Fruit fly (Drosophila melanogaster) Kc167 (cell line): ENCODE data around the gene Ilk.

ENCODE experiments used
- Myc ChIP-seq: fragments of >200 bp; optimal IDR thresholded peaks from 2 replicates; lab custom pipeline; 2017; ENCODE audit warnings: missing external identifiers
- Sin3A ChIP-seq: fragments of >200 bp; optimal IDR thresholded peaks from 2 replicates; lab custom pipeline; 2018; ENCODE audit warnings: missing external identifiers
- h ChIP-seq: fragments of >200 bp; optimal IDR thresholded peaks from 3 replicates; lab custom pipeline; 2018; ENCODE audit warnings: missing external identifiers
- insv ChIP-seq: fragments of >200 bp; optimal IDR thresholded peaks from 3 replicates; lab custom pipeline; 2018; ENCODE audit warnings: missing external identifiers
- psq ChIP-seq: fragments of >200 bp; optimal IDR thresholded peaks from 2 replicates; lab custom pipeline; 2017; ENCODE audit warnings: missing external identifiers
- ttk ChIP-seq: sonication (Bioruptor generic); optimal IDR thresholded peaks from 2 replicates; lab custom pipeline; 2017; ENCODE audit warnings: missing external identifiers

The Ilk gene

DNA sequence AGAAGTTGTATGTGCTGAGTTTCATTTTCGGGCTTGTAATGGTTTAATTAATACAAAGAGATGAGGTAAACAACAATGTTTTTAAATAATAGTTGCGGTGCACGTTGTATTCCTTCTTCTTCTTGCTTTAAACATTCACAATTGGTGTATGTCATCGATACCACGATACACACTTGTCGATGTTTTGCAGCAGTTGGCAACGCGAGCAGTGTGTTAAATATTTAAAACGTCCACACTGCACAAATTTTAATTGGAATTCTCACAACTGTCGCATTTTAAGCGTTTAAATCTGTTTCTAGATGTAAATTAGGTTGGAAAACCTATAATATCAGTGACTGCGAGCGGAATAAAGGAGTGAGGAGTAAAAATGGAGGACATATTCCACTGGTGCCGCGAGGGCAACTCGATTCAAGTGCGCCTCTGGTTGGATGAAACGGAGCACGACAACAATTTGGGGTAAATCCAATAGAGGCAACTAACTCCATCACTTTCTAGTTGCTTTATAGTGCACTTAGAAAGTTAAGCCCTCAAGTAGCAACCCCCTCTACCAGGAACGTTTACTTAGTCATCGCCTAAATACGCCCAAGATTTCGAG lies at the start of gene Ilk, which contains the start of gene Trmt112:
Gene Ilk (plus strand): TSS at position 205 of the 595 bp plus-strand sequence.
Gene Trmt112 (minus strand): TSS at position 143 of the 595 bp plus-strand sequence.
- TF ChIP-seq insv (lab: Kevin White, UChicago) (no peak), Sin3A (lab: Kevin White, UChicago) (no peak)

DNA sequence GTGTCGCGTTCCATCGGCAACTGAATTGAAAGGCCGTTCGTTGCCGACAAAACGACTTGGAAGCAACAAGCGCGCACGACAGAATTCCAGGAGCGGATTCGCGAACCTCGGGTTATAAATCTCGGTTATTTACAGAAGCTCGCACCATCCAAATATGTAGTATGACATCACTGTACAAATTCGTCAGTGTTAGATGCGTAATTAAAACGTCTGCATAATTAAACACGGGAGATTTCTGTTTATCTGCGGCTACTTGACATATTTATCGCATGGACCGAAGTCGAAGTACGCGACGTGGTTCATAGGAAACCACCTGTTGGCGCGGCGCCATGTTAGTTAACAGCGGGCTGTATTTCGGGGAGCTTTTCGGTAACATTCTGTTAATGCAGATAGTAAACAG lies 44.8 kb upstream of the Ilk start, which contains the start of gene Ac78C:
Gene Ac78C (minus strand): TSS at position 26 of the 400 bp plus-strand sequence.
- TF ChIP-seq ttk (lab: Kevin White, UChicago) (no peak), Myc (lab: Kevin White, UChicago) (no peak), insv (lab: Kevin White, UChicago) (no peak), Sin3A (lab: Kevin White, UChicago) (no peak)

DNA sequence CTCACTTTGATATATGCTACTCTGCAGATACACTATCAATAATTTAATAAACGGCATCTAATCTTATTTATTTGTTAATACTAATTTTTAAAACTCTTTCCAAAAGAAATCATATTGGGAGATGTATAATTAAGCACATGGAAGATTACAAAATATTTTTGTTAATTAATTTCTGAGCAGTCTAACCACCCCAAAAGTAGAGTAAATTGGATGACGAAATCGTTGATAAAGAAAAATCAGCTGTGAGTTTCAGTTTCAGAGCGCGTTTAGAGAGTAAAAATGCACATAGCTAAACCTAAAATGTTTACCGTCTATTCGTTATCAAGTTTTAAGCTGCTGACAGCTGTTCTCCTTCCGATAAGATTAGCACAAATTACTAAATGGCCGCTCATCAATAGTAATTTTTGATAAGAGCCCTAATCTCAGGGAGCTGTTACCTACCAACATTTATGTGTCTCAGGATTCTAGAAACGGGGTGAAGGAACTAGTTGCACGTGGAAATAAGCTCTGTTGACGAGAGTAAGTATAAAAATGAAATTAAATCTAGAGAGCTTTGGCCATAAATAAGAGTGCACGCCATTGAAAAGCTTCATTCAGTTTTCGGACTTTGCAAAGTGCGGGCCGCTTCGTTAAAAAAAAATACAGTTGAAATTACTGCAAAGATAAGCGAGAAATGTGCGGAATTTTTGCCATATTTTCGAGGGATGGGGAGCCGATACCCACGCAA lies 44.0 kb upstream of the Ilk start, which contains the start of the genes chb and AsnS:
Gene chb (plus strand): TSS at position 327 of the 727 bp plus-strand sequence.
Gene AsnS (plus strand): TSS at position 592 of the 727 bp plus-strand sequence.
- TF ChIP-seq h (lab: Kevin White, UChicago) (no peak), insv (lab: Kevin White, UChicago) (no peak), psq (no peak), Myc (lab: Kevin White, UChicago) (no peak), ttk (lab: Kevin White, UChicago) (no peak), Sin3A (lab: Kevin White, UChicago) (no peak)

DNA sequence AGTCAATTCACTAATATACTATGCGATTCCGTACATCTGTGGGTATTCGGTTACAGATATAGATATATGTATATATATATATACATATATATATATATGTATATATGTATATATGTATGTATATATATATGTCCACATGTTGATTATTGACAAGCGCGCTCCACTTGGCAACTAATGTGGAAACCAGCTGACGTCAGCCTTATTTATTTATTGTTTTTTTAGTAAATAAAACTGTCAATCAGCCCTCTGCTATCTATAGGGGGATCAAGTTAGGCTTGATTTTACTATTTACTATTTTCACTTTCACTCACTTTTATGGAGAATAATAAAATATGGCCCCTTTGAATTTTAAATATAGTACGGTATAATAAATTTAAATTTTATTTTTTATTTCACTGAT lies 41.7 kb upstream of the Ilk start:
- TF ChIP-seq ttk (lab: Kevin White, UChicago): no peak
- no peak for TF ChIP-seq psq
- no peak for TF ChIP-seq h (lab: Kevin White, UChicago)
- no peak for TF ChIP-seq insv (lab: Kevin White, UChicago)
- no peak for TF ChIP-seq Sin3A (lab: Kevin White, UChicago)
- no peak for TF ChIP-seq Myc (lab: Kevin White, UChicago)

DNA sequence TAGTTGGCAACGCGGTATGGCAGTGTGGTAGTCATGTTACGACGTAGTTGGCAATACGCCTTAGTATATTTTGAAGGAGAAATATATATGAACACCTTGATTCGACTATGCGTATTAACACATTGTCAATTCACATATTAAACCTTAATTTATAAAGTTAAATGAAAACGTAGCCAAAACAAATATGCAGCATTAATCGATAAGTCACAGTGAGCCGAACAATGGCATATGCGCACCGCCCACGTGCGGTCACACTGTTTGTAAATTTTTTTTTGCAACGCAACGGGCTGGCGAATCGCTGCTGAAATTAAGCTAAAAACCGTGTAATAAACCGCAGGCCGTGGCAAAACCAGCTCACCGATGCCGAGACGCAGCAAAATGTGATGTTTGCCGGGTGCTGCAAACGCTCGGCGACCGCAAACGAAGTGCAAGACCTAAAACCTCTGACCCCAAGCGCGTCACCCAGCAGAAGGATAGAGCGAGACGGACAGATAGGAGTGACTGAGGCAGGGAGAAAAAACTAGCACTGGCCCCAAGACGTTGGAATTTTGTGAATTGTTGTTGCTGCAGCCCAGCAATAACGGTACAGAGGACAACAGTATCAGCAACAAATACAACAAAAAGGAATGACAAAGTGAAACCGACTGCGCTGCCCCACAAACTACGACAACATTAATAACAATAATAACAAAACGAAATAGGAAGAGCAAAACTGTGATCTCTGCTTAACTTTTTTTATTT lies 41.0 kb upstream of the Ilk start:
- TF ChIP-seq h (lab: Kevin White, UChicago) (no peak), insv (lab: Kevin White, UChicago) (no peak), Sin3A (lab: Kevin White, UChicago) (no peak), ttk (lab: Kevin White, UChicago) (no peak), Myc (lab: Kevin White, UChicago) (no peak), psq (no peak)

DNA sequence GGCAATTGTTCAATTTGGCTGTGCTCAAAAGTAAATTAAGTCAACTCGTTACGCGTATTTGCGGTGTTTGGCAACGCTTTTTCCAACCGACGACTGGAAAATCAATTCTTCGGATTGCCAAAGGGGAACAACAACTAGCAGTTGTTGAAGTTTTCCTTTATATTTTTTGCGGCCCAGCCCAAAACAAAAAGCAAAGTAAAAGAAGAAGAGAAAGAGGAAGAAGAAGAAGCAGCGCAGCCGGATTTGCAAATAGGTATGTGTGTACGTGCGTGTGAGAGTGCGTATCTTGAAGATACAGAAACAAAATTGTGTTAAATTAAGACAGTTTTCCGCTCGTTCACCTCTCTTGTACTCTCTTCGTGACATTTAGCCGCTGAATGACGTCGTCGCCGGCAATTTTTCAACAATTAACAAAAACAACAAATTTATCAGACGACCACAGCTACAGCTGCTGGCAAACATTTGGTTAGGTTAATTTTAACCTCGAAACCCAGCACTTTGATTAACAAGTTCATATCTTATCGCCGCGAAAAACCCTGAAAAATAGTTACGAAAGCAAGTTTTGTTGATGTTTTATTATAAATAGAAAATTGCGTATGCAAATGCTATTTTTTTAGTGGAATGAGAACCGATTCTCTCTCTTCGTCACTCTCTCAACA lies 40.3 kb upstream of the Ilk start:
- TF ChIP-seq h (lab: Kevin White, UChicago) (no peak), ttk (lab: Kevin White, UChicago) (no peak), Sin3A (lab: Kevin White, UChicago) (no peak), insv (lab: Kevin White, UChicago) (no peak), Myc (lab: Kevin White, UChicago) (no peak), psq (no peak)

DNA sequence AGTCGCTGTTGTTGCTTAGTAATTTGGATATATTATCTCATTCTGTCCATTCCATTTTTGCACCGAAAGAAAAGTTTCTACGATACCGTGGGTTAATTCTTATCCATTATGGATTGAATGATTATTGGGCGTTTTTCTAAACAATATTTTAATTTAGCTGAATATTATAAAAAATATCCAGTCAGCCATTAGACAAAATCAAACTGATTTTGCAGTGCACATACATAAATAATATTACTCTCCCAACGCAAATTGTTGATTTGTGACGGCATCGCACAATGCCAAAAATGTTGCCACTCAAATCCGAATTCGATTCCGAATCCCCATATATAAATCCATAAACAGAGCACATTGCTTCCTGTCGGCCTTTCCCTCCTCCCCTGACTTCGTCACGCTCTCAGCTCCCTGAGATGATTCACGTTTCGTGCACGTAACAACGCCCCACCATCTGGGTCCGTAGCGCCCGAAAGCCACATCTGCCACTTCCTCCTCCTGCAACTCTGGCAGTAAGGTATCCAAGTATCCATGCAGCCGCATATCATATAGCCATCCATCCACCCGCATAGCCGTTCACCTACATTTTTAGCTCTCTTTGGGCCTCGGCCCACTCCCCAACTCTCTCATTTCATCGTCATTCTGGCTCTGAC lies 39.6 kb upstream of the Ilk start:
- no peak for TF ChIP-seq Sin3A (lab: Kevin White, UChicago)
- no peak for TF ChIP-seq ttk (lab: Kevin White, UChicago)
- no peak for TF ChIP-seq h (lab: Kevin White, UChicago)
- no peak for TF ChIP-seq insv (lab: Kevin White, UChicago)
- no peak for TF ChIP-seq psq
- no peak for TF ChIP-seq Myc (lab: Kevin White, UChicago)

DNA sequence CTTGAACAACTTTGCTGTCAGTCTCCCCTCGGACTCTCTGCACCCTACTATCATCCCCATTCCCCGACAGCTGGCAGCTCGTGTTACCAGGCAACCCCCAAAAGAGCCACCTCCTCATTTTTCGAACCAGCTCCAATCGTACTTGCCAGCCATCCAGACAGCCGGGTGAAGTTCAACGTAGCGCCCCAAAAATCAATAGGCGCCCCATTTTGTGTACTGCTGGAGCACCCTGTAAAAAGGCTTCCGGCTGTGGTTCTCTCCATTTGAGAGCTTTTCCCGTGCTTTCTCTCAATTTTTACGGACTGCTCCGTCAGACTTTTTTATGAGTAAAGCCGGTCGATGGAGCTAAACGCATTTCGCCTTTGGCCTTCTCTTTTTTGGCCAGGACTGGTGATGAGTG lies 31.1 kb upstream of the Ilk start:
- no peak for TF ChIP-seq Myc (lab: Kevin White, UChicago)
- TF ChIP-seq Sin3A (lab: Kevin White, UChicago): no peak
- TF ChIP-seq psq: no peak
- no peak for TF ChIP-seq h (lab: Kevin White, UChicago)
- TF ChIP-seq insv (lab: Kevin White, UChicago): no peak
- no peak for TF ChIP-seq ttk (lab: Kevin White, UChicago)

DNA sequence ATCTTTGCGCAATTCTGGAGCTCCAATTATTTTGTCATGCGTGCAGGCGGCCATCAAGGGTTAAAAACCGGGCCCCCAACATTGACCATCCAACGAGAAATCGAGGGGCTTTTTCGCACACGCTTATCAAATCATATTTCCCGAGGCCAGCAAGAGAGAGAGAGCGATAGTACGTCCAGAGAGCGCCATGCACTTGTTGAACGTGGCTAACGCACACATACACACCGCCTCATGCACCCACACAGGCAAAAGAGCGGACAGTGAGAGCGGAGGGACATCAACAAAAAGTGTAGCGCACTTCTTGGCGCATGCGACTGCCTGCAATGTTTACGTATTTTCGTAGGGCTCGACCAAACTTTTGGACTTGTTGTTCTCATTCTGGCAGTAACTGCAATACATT lies 30.2 kb upstream of the Ilk start:
- TF ChIP-seq psq (no peak), Sin3A (lab: Kevin White, UChicago) (no peak), Myc (lab: Kevin White, UChicago) (no peak)

DNA sequence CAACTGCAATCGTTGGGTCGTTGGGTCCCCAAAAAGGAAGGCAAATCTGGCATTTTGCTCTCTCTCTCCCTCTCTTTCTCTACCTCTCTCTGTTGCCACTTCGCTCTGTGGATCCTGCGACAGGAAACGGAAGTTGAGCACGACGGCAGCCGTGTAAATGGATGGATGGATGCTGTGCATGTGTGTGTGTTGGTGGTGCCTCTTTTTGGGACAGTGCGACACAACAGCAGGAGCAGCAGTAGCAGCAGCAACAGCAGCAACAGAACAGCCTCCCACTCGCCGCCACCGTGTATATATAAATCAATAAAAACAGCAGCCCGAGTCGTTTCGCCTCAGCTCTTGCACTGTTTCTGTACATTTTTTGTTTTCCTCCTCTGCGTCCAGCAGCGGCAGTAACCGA lies 24.7 kb upstream of the Ilk start:
- no peak for TF ChIP-seq insv (lab: Kevin White, UChicago)
- no peak for TF ChIP-seq Myc (lab: Kevin White, UChicago)
- TF ChIP-seq psq: no peak
- no peak for TF ChIP-seq Sin3A (lab: Kevin White, UChicago)
- no peak for TF ChIP-seq h (lab: Kevin White, UChicago)
- no peak for TF ChIP-seq ttk (lab: Kevin White, UChicago)

DNA sequence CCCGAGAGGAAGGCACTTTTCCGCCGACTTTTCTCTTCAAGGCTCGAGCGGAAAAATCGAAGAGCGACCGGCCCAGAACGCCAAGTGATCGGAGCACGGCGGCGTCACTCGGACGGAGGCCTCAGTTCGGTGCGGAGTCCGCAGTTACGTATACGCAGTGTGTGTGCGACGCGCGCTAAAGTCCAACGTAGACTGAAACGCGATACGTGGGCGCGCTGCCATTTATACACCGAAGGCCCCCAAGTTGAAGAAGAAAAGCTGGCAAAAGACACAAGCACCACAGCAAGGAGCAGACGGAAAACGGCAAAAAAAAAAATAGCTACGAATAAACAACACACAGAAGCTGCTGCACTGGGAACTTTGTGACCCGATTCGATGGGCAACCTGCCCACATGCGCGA lies 23.5 kb upstream of the Ilk start, which contains the start of gene CG42337:
Gene CG42337 (minus strand): TSS at position 194 of the 400 bp plus-strand sequence.
- TF ChIP-seq Sin3A (lab: Kevin White, UChicago) (no peak), psq (no peak), h (lab: Kevin White, UChicago) (no peak), ttk (lab: Kevin White, UChicago) (no peak), Myc (lab: Kevin White, UChicago) (no peak), insv (lab: Kevin White, UChicago) (no peak)
